Fruit fly (Drosophila melanogaster): ENCODE measurements around the gene Nt5a.

Nt5a gene

DNA sequence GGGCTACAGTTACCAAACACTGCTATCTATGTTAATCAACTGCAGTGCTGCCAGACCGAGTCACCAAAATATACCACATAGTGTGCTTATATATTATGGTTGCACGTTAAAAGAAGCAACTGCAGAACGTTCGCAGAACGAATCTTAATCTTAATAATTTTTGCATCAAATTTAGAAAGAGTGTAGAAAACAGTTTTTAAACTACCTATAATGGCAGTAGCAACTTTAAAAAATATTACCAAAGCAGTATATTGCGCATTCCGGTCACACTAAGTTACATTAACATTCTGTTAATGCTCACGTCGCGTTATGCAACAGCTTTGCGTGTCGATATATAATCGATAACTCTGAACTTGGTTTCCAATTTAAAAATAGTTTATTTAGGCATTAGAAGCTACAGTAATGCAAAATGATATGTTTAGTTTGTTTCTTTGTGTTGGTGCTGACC, 34.9 kb upstream of the Nt5a start, which contains the start of gene indra (continued):
- TF ChIP-seq CG9727 (GFP tag; optimal IDR thresholded peaks at IDR 0.05), result peak; percentile 51
- TF ChIP-seq E2f2 (GFP tag; IDR thresholded peaks at IDR 0.05), result peak; percentile 77
- no peak for TF ChIP-seq CG6254 (GFP tag; optimal IDR thresholded peaks at IDR 0.05)
- TF ChIP-seq CG7963 (GFP tag; IDR thresholded peaks at IDR 0.05; ENCODE audit: partially characterized antibody), result peak; percentile 27; the same call in 1 of the 3 replicates
- TF ChIP-seq CG11093 (GFP tag; IDR thresholded peaks at IDR 0.05), result no peak
- no peak for TF ChIP-seq CG6654 (GFP tag; optimal IDR thresholded peaks at IDR 0.05)
- no peak for TF ChIP-seq dati (GFP tag; IDR thresholded peaks at IDR 0.05)
- TF ChIP-seq CG4282 (GFP tag; optimal IDR thresholded peaks at IDR 0.05), result no peak
- TF ChIP-seq CG2202 (tag; optimal IDR thresholded peaks at IDR 0.05), result no peak
- no peak for TF ChIP-seq gsb (GFP tag; IDR thresholded peaks at IDR 0.05)
- TF ChIP-seq Ets65A (GFP tag), result peak; percentile 85
- TF ChIP-seq nerfin-2 (GFP tag; IDR thresholded peaks at IDR 0.05; ENCODE audit: partially characterized antibody), result no peak
- TF ChIP-seq MBD-R2 (GFP tag; IDR thresholded peaks at IDR 0.05), result peak; percentile 65
- no peak for TF ChIP-seq CG10959 (GFP tag; IDR thresholded peaks at IDR 0.05)
- TF ChIP-seq hth (optimal IDR thresholded peaks at IDR 0.05), result no peak
- TF ChIP-seq slp2 (GFP tag; optimal IDR thresholded peaks at IDR 0.05), result peak; percentile 31
- TF ChIP-seq gro (GFP tag; optimal IDR thresholded peaks at IDR 0.05), result peak; percentile 37
- TF ChIP-seq ato (GFP tag; IDR thresholded peaks at IDR 0.05; ENCODE audit: partially characterized antibody), result peak; percentile 45; the same call in 1 of the 2 replicates
- TF ChIP-seq CkIIα-i1 (GFP tag; IDR thresholded peaks at IDR 0.05), result no peak
- no peak for TF ChIP-seq br (optimal IDR thresholded peaks at IDR 0.05)
- TF ChIP-seq CG34376 (GFP tag; optimal IDR thresholded peaks at IDR 0.05), result no peak
- no peak for TF ChIP-seq seq (GFP tag; IDR thresholded peaks at IDR 0.05)
- no peak for TF ChIP-seq CG8388 (GFP tag; optimal IDR thresholded peaks at IDR 0.05)
- no peak for TF ChIP-seq gcm2 (GFP tag; optimal IDR thresholded peaks at IDR 0.05)
- no peak for TF ChIP-seq lbe (GFP tag; optimal IDR thresholded peaks at IDR 0.05)
- no peak for TF ChIP-seq Mrtf (GFP tag; IDR thresholded peaks at IDR 0.05)
- TF ChIP-seq klu (GFP tag; IDR thresholded peaks at IDR 0.05), result no peak
- TF ChIP-seq pfk (GFP tag; optimal IDR thresholded peaks at IDR 0.05), result no peak
- no peak for TF ChIP-seq CG6813 (GFP tag; optimal IDR thresholded peaks at IDR 0.05)
- no peak for TF ChIP-seq maf-S (GFP tag; optimal IDR thresholded peaks at IDR 0.05)
- TF ChIP-seq bigmax (GFP tag; optimal IDR thresholded peaks at IDR 0.05), result no peak
- TF ChIP-seq unpg (GFP tag; optimal IDR thresholded peaks at IDR 0.05), result peak; percentile 56
- TF ChIP-seq CG30020 (tag; optimal IDR thresholded peaks at IDR 0.05), result peak; percentile 59
- peak; percentile 38; the same call in 1 of the 3 replicates for TF ChIP-seq CG14860 (GFP tag; IDR thresholded peaks at IDR 0.05; ENCODE audit: partially characterized antibody)
- peak; percentile 67 for TF ChIP-seq CG13775 (GFP tag; optimal IDR thresholded peaks at IDR 0.05)
- TF ChIP-seq Dip3 (GFP tag; optimal IDR thresholded peaks at IDR 0.05), result peak; percentile 59
- TF ChIP-seq CG14965 (GFP tag; optimal IDR thresholded peaks at IDR 0.05; ENCODE audit: borderline replicate concordance), result no peak
- TF ChIP-seq Lhr (GFP tag; optimal IDR thresholded peaks at IDR 0.05), result peak; percentile 33
- TF ChIP-seq Fer3 (tag; optimal IDR thresholded peaks at IDR 0.05), result peak; percentile 7
- no peak for TF ChIP-seq CG14441 (GFP tag; IDR thresholded peaks at IDR 0.05)
- TF ChIP-seq CG10431 (GFP tag; optimal IDR thresholded peaks at IDR 0.05), result no peak
- no peak for TF ChIP-seq CG16779 (GFP tag; IDR thresholded peaks at IDR 0.05)
- TF ChIP-seq CG3726 (GFP tag; IDR thresholded peaks at IDR 0.05), result no peak
- TF ChIP-seq CG2120 (GFP tag; optimal IDR thresholded peaks at IDR 0.05), result peak; percentile 83
- peak; percentile 37 for TF ChIP-seq kay (GFP tag; optimal IDR thresholded peaks at IDR 0.05)
- TF ChIP-seq Adf1 (GFP tag; IDR thresholded peaks at IDR 0.05), result no peak
- 0 out of 3 replicates have a peak, but pooled peaks have one; percentile 53 for TF ChIP-seq mld (GFP tag; IDR thresholded peaks at IDR 0.05; ENCODE audit: partially characterized antibody)
- peak; percentile 56; the same call in 1 of the 2 replicates for TF ChIP-seq cas (GFP tag; IDR thresholded peaks at IDR 0.05)
- peak; percentile 58; the same call in 1 of the 2 replicates for TF ChIP-seq unc-4 (GFP tag; IDR thresholded peaks at IDR 0.05; ENCODE audit: partially characterized antibody)
- TF ChIP-seq insv (GFP tag; optimal IDR thresholded peaks at IDR 0.05), result peak in 1 of 2 experiments; percentile 54
- peak; percentile 58 for TF ChIP-seq CG1647 (GFP tag; optimal IDR thresholded peaks at IDR 0.05)
- TF ChIP-seq rib (GFP tag; IDR thresholded peaks at IDR 0.05), result no peak
